Fruit fly (Drosophila melanogaster): ENCODE measurements around the gene ND-ASHI.
A peak's percentile ranks its signal among the peaks of the same experiment; 100 is the strongest.

The ND-ASHI gene

DNA sequence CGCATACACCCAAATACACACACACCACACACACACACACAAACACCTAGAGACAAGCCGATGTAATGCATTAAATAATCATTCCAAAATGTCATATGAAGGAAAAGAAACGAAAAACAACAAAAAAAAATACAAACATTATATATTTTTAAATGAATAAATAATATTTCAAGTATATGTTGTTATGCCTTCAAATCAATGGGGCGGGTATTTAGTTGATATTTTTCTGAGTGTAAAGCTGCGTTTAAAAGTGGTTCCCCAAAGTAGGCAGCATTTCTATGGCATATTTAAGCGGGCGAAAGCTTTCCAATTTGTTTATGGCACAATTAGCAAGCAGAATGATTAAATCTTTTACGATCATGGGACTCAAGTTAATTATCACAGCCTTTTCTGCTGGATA lies 40.3 kb upstream of the ND-ASHI start (continued):
- TF ChIP-seq CG11723 (GFP tag; optimal IDR thresholded peaks at IDR 0.05) (no peak), kay (GFP tag; optimal IDR thresholded peaks at IDR 0.05) (no peak), CG31441 (GFP tag; IDR thresholded peaks at IDR 0.05) (peak; percentile 33; the same call in 1 of the 2 replicates), Sox102F (GFP tag; optimal IDR thresholded peaks at IDR 0.05) (peak; percentile 39), btn (GFP tag; optimal IDR thresholded peaks at IDR 0.05) (no peak), ci (GFP tag; IDR thresholded peaks at IDR 0.05) (peak; percentile 40; the same call in 1 of the 3 replicates), CG15269 (tag; optimal IDR thresholded peaks at IDR 0.05) (peak; percentile 17), Ets65A (GFP tag) (no peak), CG13775 (GFP tag; optimal IDR thresholded peaks at IDR 0.05) (no peak), gem (tag; optimal IDR thresholded peaks at IDR 0.05) (peak; percentile 55), CG3281 (GFP tag; optimal IDR thresholded peaks at IDR 0.05) (no peak), CG15514 (GFP tag; optimal IDR thresholded peaks at IDR 0.05) (peak; percentile 4), corto (GFP tag; optimal IDR thresholded peaks at IDR 0.05) (no peak), grau (tag; optimal IDR thresholded peaks at IDR 0.05) (no peak), bigmax (GFP tag; optimal IDR thresholded peaks at IDR 0.05) (no peak), fu2 (GFP tag; optimal IDR thresholded peaks at IDR 0.05) (no peak), CG7839 (tag; optimal IDR thresholded peaks at IDR 0.05) (peak; percentile 42), CG15696 (tag; optimal IDR thresholded peaks at IDR 0.05) (no peak), stc (GFP tag; IDR thresholded peaks at IDR 0.05) (no peak), dimm (GFP tag; IDR thresholded peaks at IDR 0.05) (no peak), bsh (GFP tag; optimal IDR thresholded peaks at IDR 0.05) (peak in 1 of 2 experiments; percentile 57), Lpt (GFP tag; optimal IDR thresholded peaks at IDR 0.05) (no peak), Aef1 (GFP tag; IDR thresholded peaks at IDR 0.05) (0 out of 3 replicates have a peak, but pooled peaks have one; percentile 14), BtbVII (GFP tag; optimal IDR thresholded peaks at IDR 0.05) (peak; percentile 4), CG31388 (GFP tag; optimal IDR thresholded peaks at IDR 0.05) (no peak), CG4820 (GFP tag; optimal IDR thresholded peaks at IDR 0.05) (no peak), toy (GFP tag; IDR thresholded peaks at IDR 0.05) (no peak), crol (GFP tag; IDR thresholded peaks at IDR 0.05) (no peak), tna (GFP tag; IDR thresholded peaks at IDR 0.05; ENCODE audit: partially characterized antibody) (no peak), ind (GFP tag; optimal IDR thresholded peaks at IDR 0.05) (peak; percentile 13), CG10979 (tag; optimal IDR thresholded peaks at IDR 0.05) (peak; percentile 5), Mes4 (GFP tag; optimal IDR thresholded peaks at IDR 0.05) (no peak), Atf3 (GFP tag; optimal IDR thresholded peaks at IDR 0.05) (no peak), Doc3 (GFP tag; IDR thresholded peaks at IDR 0.05; ENCODE audit: partially characterized antibody) (no peak), CG12769 (tag; optimal IDR thresholded peaks at IDR 0.05) (no peak), H15 (GFP tag; IDR thresholded peaks at IDR 0.05) (no peak), nmo (GFP tag; optimal IDR thresholded peaks at IDR 0.05) (no peak), CG13624 (GFP tag; optimal IDR thresholded peaks at IDR 0.05) (no peak), H2.0 (GFP tag; IDR thresholded peaks at IDR 0.05) (0 out of 2 replicates have a peak, but pooled peaks have one; percentile 8), CG4730 (GFP tag; IDR thresholded peaks at IDR 0.05) (no peak), CG30431 (GFP tag; optimal IDR thresholded peaks at IDR 0.05) (no peak), sim (GFP tag; IDR thresholded peaks at IDR 0.05) (0 out of 2 replicates have a peak, but pooled peaks have one; percentile 29), Mrtf (GFP tag; IDR thresholded peaks at IDR 0.05) (no peak), Lim3 (GFP tag; IDR thresholded peaks at IDR 0.05) (no peak), jigr1 (GFP tag; IDR thresholded peaks at IDR 0.05) (no peak), Meics (GFP tag; optimal IDR thresholded peaks at IDR 0.05) (peak; percentile 4), HHEX (GFP tag; optimal IDR thresholded peaks at IDR 0.05) (peak; percentile 32), Hmr (GFP tag; optimal IDR thresholded peaks at IDR 0.05) (peak; percentile 7), Dp (GFP tag; optimal IDR thresholded peaks at IDR 0.05) (no peak), CG34422 (GFP tag; IDR thresholded peaks at IDR 0.05) (0 out of 3 replicates have a peak, but pooled peaks have one; percentile 17), otp (GFP tag; IDR thresholded peaks at IDR 0.05) (no peak)

Data from whole organism, embryonic.